Worm (Caenorhabditis elegans): ENCODE measurements around the gene H12D21.5.
A peak's percentile ranks its signal among the peaks of the same experiment; 100 is the strongest.

The H12D21.5 gene

ce11 chrV:14893355-14894050 lies at the start of gene H12D21.5, which contains the start of gene mpst-2:
Gene H12D21.5 (plus strand): TSS chrV:14894000.
Gene mpst-2 (minus strand): TSS chrV:14893455.
- TF ChIP-seq zag-1 (tag; optimal IDR thresholded peaks at IDR 0.05) (no peak), nhr-23 (tag; optimal IDR thresholded peaks at IDR 0.05) (no peak)

ce11 chrV:14847291-14847915 lies 46.4 kb upstream of the H12D21.5 start, which contains the start of gene ret-1:
Gene ret-1 (minus strand): TSS chrV:14847413.
- peak in 1 of 2 experiments; percentile 25 for TF ChIP-seq mdl-1 (tag; optimal IDR thresholded peaks at IDR 0.05)
- peak; percentile 68 for TF ChIP-seq Y55F3AM.14 (GFP tag; optimal IDR thresholded peaks at IDR 0.05)
- TF ChIP-seq ztf-11 (tag; optimal IDR thresholded peaks at IDR 0.05): no peak
- no peak for TF ChIP-seq lin-39 (tag; optimal IDR thresholded peaks at IDR 0.05)
- TF ChIP-seq nhr-21 (tag; optimal IDR thresholded peaks at IDR 0.05): no peak
- TF ChIP-seq alr-1 (tag; optimal IDR thresholded peaks at IDR 0.05): no peak
- no peak for TF ChIP-seq zag-1 (tag; optimal IDR thresholded peaks at IDR 0.05)
- TF ChIP-seq sma-9 (GFP tag; optimal IDR thresholded peaks at IDR 0.05): peak; percentile 41
- no peak for TF ChIP-seq sma-9 (tag; optimal IDR thresholded peaks at IDR 0.05)
- no peak for TF ChIP-seq ceh-82 (tag; optimal IDR thresholded peaks at IDR 0.05)
- no peak for TF ChIP-seq unc-39 (tag; optimal IDR thresholded peaks at IDR 0.05)
- no peak for TF ChIP-seq ZK546.5 (tag; optimal IDR thresholded peaks at IDR 0.05)
- peak; percentile 68 for TF ChIP-seq F13H6.1 (tag; optimal IDR thresholded peaks at IDR 0.05)
- TF ChIP-seq nhr-237 (tag; optimal IDR thresholded peaks at IDR 0.05): no peak
- TF ChIP-seq sma-3 (GFP tag; optimal IDR thresholded peaks at IDR 0.05): no peak
- TF ChIP-seq blmp-1 (tag; optimal IDR thresholded peaks at IDR 0.05; ENCODE audit: insufficient read depth): no peak
- TF ChIP-seq nhr-129 (tag; optimal IDR thresholded peaks at IDR 0.05): peak; percentile 73
- peak; percentile 38 for TF ChIP-seq C34F6.9 (tag; optimal IDR thresholded peaks at IDR 0.05)
- TF ChIP-seq mbf-1 (tag; optimal IDR thresholded peaks at IDR 0.05): no peak
- TF ChIP-seq dmd-4 (tag; optimal IDR thresholded peaks at IDR 0.05): no peak
- TF ChIP-seq unc-55 (GFP tag; optimal IDR thresholded peaks at IDR 0.05): no peak
- no peak for TF ChIP-seq ceh-16 (tag; optimal IDR thresholded peaks at IDR 0.05)
- no peak for TF ChIP-seq lin-11 (tag; optimal IDR thresholded peaks at IDR 0.05)

- TF ChIP-seq unc-55 (GFP tag; optimal IDR thresholded peaks at IDR 0.05) (no peak), ztf-11 (tag; optimal IDR thresholded peaks at IDR 0.05) (no peak), sem-4 (tag; optimal IDR thresholded peaks at IDR 0.05) (peak; percentile 20), Y55F3AM.14 (GFP tag; optimal IDR thresholded peaks at IDR 0.05) (no peak), peb-1 (tag; optimal IDR thresholded peaks at IDR 0.05) (no peak), gmeb-1 (tag; optimal IDR thresholded peaks at IDR 0.05) (peak; percentile 55), alr-1 (tag; optimal IDR thresholded peaks at IDR 0.05) (no peak), C34F6.9 (tag; optimal IDR thresholded peaks at IDR 0.05) (peak; percentile 63), aly-2 (tag; optimal IDR thresholded peaks at IDR 0.05) (no peak), lin-13 (GFP tag; optimal IDR thresholded peaks at IDR 0.05) (peak; percentile 23), unc-62 (GFP tag; optimal IDR thresholded peaks at IDR 0.05) (peak; percentile 29), fos-1 (tag; optimal IDR thresholded peaks at IDR 0.05) (peak; percentile 23), egl-27 (tag; optimal IDR thresholded peaks at IDR 0.05) (no peak), sma-3 (GFP tag; optimal IDR thresholded peaks at IDR 0.05) (peak; percentile 56), ama-1 (optimal IDR thresholded peaks at IDR 0.05) (peak; percentile 80), mab-5 (tag; optimal IDR thresholded peaks at IDR 0.05) (peak; percentile 47), mdl-1 (tag; optimal IDR thresholded peaks at IDR 0.05) (peak; percentile 83 to 84), zag-1 (tag; optimal IDR thresholded peaks at IDR 0.05) (no peak), ceh-16 (tag; optimal IDR thresholded peaks at IDR 0.05) (no peak), crh-2 (tag; optimal IDR thresholded peaks at IDR 0.05) (peak; percentile 98), elt-1 (tag; optimal IDR thresholded peaks at IDR 0.05) (no peak), unc-39 (tag; optimal IDR thresholded peaks at IDR 0.05) (no peak), skn-1 (tag; optimal IDR thresholded peaks at IDR 0.05) (no peak), lin-11 (tag; optimal IDR thresholded peaks at IDR 0.05) (no peak), nhr-10 (tag; optimal IDR thresholded peaks at IDR 0.05) (no peak), lin-39 (tag; optimal IDR thresholded peaks at IDR 0.05) (no peak), nhr-237 (tag; optimal IDR thresholded peaks at IDR 0.05) (no peak), blmp-1 (tag; optimal IDR thresholded peaks at IDR 0.05; ENCODE audit: insufficient read depth) (peak; percentile 46), sma-9 (GFP tag; optimal IDR thresholded peaks at IDR 0.05) (peak; percentile 84), sma-9 (tag; optimal IDR thresholded peaks at IDR 0.05) (no peak), nhr-77 (tag; optimal IDR thresholded peaks at IDR 0.05) (no peak), ztf-1 (GFP tag; conservative IDR thresholded peaks at IDR 0.05) (no peak), ceh-82 (tag; optimal IDR thresholded peaks at IDR 0.05) (no peak), snpc-4 (tag; optimal IDR thresholded peaks at IDR 0.05) (peak; percentile 23), nhr-25 (tag; optimal IDR thresholded peaks at IDR 0.05) (peak; percentile 79), elt-3 (tag; optimal IDR thresholded peaks at IDR 0.05) (no peak), nhr-23 (tag; optimal IDR thresholded peaks at IDR 0.05) (no peak), mbf-1 (tag; optimal IDR thresholded peaks at IDR 0.05) (no peak), ztf-4 (tag; optimal IDR thresholded peaks at IDR 0.05) (peak; percentile 16), nhr-6 (tag; optimal IDR thresholded peaks at IDR 0.05) (peak; percentile 76)
Measured at ce11 chrV:14848510-14849206, 45.1 kb upstream of the H12D21.5 start.
